ENCODE assay signal across 4 worm cellular contexts in genomic region chrIV:6552036-6552435, ce11.
TF ChIP-seq lines count a peak whose summit lies in the region.

No protein-coding gene starts in this region.

TF ChIP-seq in whole organism, L1 larva, 84 proteins besides CTCF, POLR2A, EP300 and RAD21:
- TF ChIP-seq efl-1 (optimal IDR thresholded peaks at IDR 0.05; lab: Kevin White, UChicago): no peak
- peak in 1 of 2 experiments; percentile 90 for TF ChIP-seq efl-1 (GFP tag; optimal IDR thresholded peaks at IDR 0.05 in 1 of 2; lab: Kevin White, UChicago)
- TF ChIP-seq nhr-237 (tag; optimal IDR thresholded peaks at IDR 0.05; lab: Kevin White, UChicago): no peak
- TF ChIP-seq elt-2 (tag; optimal IDR thresholded peaks at IDR 0.05; lab: Kevin White, UChicago): peak; percentile 24
- no peak for TF ChIP-seq ceh-8 (GFP tag; optimal IDR thresholded peaks at IDR 0.05; lab: Kevin White, UChicago)
- TF ChIP-seq unc-62 (GFP tag; optimal IDR thresholded peaks at IDR 0.05; lab: Kevin White, UChicago): no peak
- TF ChIP-seq fos-1 (tag; optimal IDR thresholded peaks at IDR 0.05; lab: Kevin White, UChicago): no peak
- no peak for TF ChIP-seq egl-27 (tag; optimal IDR thresholded peaks at IDR 0.05; lab: Kevin White, UChicago)
TF ChIP-seq in whole organism, L1 larva: peak in this region for 2.

TF ChIP-seq in whole organism, L3 larva, 47 proteins besides CTCF, POLR2A, EP300 and RAD21:
- TF ChIP-seq ceh-16 (tag; optimal IDR thresholded peaks at IDR 0.05; lab: Kevin White, UChicago) (no peak), nhr-43 (tag; optimal IDR thresholded peaks at IDR 0.05; lab: Kevin White, UChicago; ENCODE audit: poor library complexity, severe bottlenecking) (peak; percentile 27), jun-1 (tag; optimal IDR thresholded peaks at IDR 0.05; lab: Kevin White, UChicago) (no peak), lsy-12 (tag; optimal IDR thresholded peaks at IDR 0.05; lab: Kevin White, UChicago) (no peak), ztf-4 (tag; optimal IDR thresholded peaks at IDR 0.05; lab: Kevin White, UChicago) (no peak), nhr-12 (tag; optimal IDR thresholded peaks at IDR 0.05; lab: Kevin White, UChicago) (no peak), nfya-1 (tag; optimal IDR thresholded peaks at IDR 0.05; lab: Kevin White, UChicago; ENCODE audit: insufficient read depth) (no peak), hmg-11 (tag; optimal IDR thresholded peaks at IDR 0.05; lab: Kevin White, UChicago) (no peak), tbx-2 (tag; optimal IDR thresholded peaks at IDR 0.05; lab: Kevin White, UChicago) (no peak), unc-62 (GFP tag; optimal IDR thresholded peaks at IDR 0.05; lab: Kevin White, UChicago) (no peak), lin-15B (tag; optimal IDR thresholded peaks at IDR 0.05; lab: Kevin White, UChicago) (no peak), elt-2 (tag; optimal IDR thresholded peaks at IDR 0.05; lab: Kevin White, UChicago) (peak; percentile 23), sea-2 (GFP tag; optimal IDR thresholded peaks at IDR 0.05; lab: Kevin White, UChicago) (no peak), nhr-11 (tag; optimal IDR thresholded peaks at IDR 0.05; lab: Kevin White, UChicago) (no peak), ceh-9 (tag; optimal IDR thresholded peaks at IDR 0.05; lab: Kevin White, UChicago) (no peak), aly-2 (tag; optimal IDR thresholded peaks at IDR 0.05; lab: Kevin White, UChicago) (no peak), egl-27 (tag; optimal IDR thresholded peaks at IDR 0.05; lab: Kevin White, UChicago) (no peak), nhr-28 (tag; optimal IDR thresholded peaks at IDR 0.05; lab: Kevin White, UChicago) (no peak)

TF ChIP-seq in whole organism, L4 larva, 104 proteins besides CTCF, POLR2A, EP300 and RAD21 (continues in another document):
- no peak for TF ChIP-seq snpc-4 (tag; optimal IDR thresholded peaks at IDR 0.05; lab: Kevin White, UChicago)
- 0 out of 2 replicates have a peak, but pooled peaks have one; percentile 18 for TF ChIP-seq mdt-29 (GFP tag; IDR thresholded peaks at IDR 0.05; lab: Robert Waterston, UW)
- no peak for TF ChIP-seq fos-1 (tag; optimal IDR thresholded peaks at IDR 0.05; lab: Kevin White, UChicago)
- TF ChIP-seq ceh-82 (tag; optimal IDR thresholded peaks at IDR 0.05; lab: Kevin White, UChicago): no peak
- no peak for TF ChIP-seq aly-2 (tag; optimal IDR thresholded peaks at IDR 0.05; lab: Kevin White, UChicago)
- no peak for TF ChIP-seq ZK337.2 (GFP tag; IDR thresholded peaks at IDR 0.05; lab: Robert Waterston, UW)
- TF ChIP-seq dpl-1 (GFP tag; optimal IDR thresholded peaks at IDR 0.05; lab: Kevin White, UChicago): no peak
- no peak for TF ChIP-seq nhr-76 (tag; optimal IDR thresholded peaks at IDR 0.05; lab: Kevin White, UChicago)
- no peak for TF ChIP-seq daf-12 (tag; optimal IDR thresholded peaks at IDR 0.05; lab: Kevin White, UChicago)
- TF ChIP-seq nhr-25 (tag; optimal IDR thresholded peaks at IDR 0.05; lab: Kevin White, UChicago; ENCODE audit: borderline replicate concordance, insufficient read depth): no peak
- TF ChIP-seq vab-7 (GFP tag; IDR thresholded peaks at IDR 0.05; lab: Robert Waterston, UW): no peak
- no peak for TF ChIP-seq F37D6.2 (tag; optimal IDR thresholded peaks at IDR 0.05; lab: Kevin White, UChicago)
- TF ChIP-seq nhr-42 (GFP tag; IDR thresholded peaks at IDR 0.05; lab: Robert Waterston, UW): 0 out of 2 replicates have a peak, but pooled peaks have one; percentile 15
- TF ChIP-seq Y48G9A.11 (GFP tag; IDR thresholded peaks at IDR 0.05; lab: Robert Waterston, UW): no peak
- no peak for TF ChIP-seq unc-130 (GFP tag; optimal IDR thresholded peaks at IDR 0.05; lab: Kevin White, UChicago)
- no peak for TF ChIP-seq ZK546.5 (tag; optimal IDR thresholded peaks at IDR 0.05; lab: Kevin White, UChicago)
- no peak for TF ChIP-seq unc-39 (tag; optimal IDR thresholded peaks at IDR 0.05; lab: Kevin White, UChicago)
- no peak for TF ChIP-seq F26F4.8 (GFP tag; conservative IDR thresholded peaks at IDR 0.05; lab: Robert Waterston, UW)
- TF ChIP-seq saeg-2 (GFP tag; IDR thresholded peaks at IDR 0.05; lab: Robert Waterston, UW): no peak
- peak; percentile 1 for TF ChIP-seq dve-1 (tag; optimal IDR thresholded peaks at IDR 0.05; lab: Kevin White, UChicago; ENCODE audit: insufficient read depth)
- no peak for TF ChIP-seq Y75B8A.6 (GFP tag; IDR thresholded peaks at IDR 0.05; lab: Robert Waterston, UW)
- no peak for TF ChIP-seq daf-16 (GFP tag; optimal IDR thresholded peaks at IDR 0.05; lab: Kevin White, UChicago)
- peak; percentile 79 for TF ChIP-seq daf-16 (tag; optimal IDR thresholded peaks at IDR 0.05; lab: Kevin White, UChicago)
- TF ChIP-seq mxl-2 (GFP tag; conservative IDR thresholded peaks at IDR 0.05; lab: Robert Waterston, UW): no peak
- TF ChIP-seq ceh-28 (tag; optimal IDR thresholded peaks at IDR 0.05; lab: Kevin White, UChicago): no peak
- no peak for TF ChIP-seq lin-29 (GFP tag; IDR thresholded peaks at IDR 0.05; lab: Robert Waterston, UW)
- TF ChIP-seq lin-1 (GFP tag; IDR thresholded peaks at IDR 0.05; lab: Robert Waterston, UW): no peak
- TF ChIP-seq lim-7 (GFP tag; IDR thresholded peaks at IDR 0.05; lab: Robert Waterston, UW): no peak
- TF ChIP-seq ceh-32 (tag; optimal IDR thresholded peaks at IDR 0.05; lab: Kevin White, UChicago; ENCODE audit: poor library complexity): no peak
- TF ChIP-seq mes-2 (tag; optimal IDR thresholded peaks at IDR 0.05; lab: Kevin White, UChicago; ENCODE audit: poor library complexity, severe bottlenecking): no peak
- no peak for TF ChIP-seq zip-2 (tag; optimal IDR thresholded peaks at IDR 0.05; lab: Kevin White, UChicago)
- TF ChIP-seq lin-39 (tag; optimal IDR thresholded peaks at IDR 0.05; lab: Kevin White, UChicago): no peak
- TF ChIP-seq nhr-6 (tag; optimal IDR thresholded peaks at IDR 0.05; lab: Kevin White, UChicago): no peak
- no peak for TF ChIP-seq hif-1 (tag; optimal IDR thresholded peaks at IDR 0.05; lab: Kevin White, UChicago)
- no peak for TF ChIP-seq nhr-102 (tag; optimal IDR thresholded peaks at IDR 0.05; lab: Kevin White, UChicago)

TF ChIP-seq in whole organism, young adult, 124 proteins besides CTCF, POLR2A, EP300 and RAD21:
- TF ChIP-seq lir-1 (GFP tag; conservative IDR thresholded peaks at IDR 0.05; lab: Robert Waterston, UW) (no peak), repo-1 (tag; optimal IDR thresholded peaks at IDR 0.05; lab: Kevin White, UChicago) (peak; percentile 56), sptf-2 (GFP tag; optimal IDR thresholded peaks at IDR 0.05; lab: Kevin White, UChicago) (no peak), lsl-1 (GFP tag; optimal IDR thresholded peaks at IDR 0.05; lab: Kevin White, UChicago) (no peak), nfyb-1 (GFP tag; IDR thresholded peaks at IDR 0.05; lab: Robert Waterston, UW) (0 out of 2 replicates have a peak, but pooled peaks have one; percentile 7), unc-62 (GFP tag; optimal IDR thresholded peaks at IDR 0.05; lab: Kevin White, UChicago) (no peak), let-526 (GFP tag; IDR thresholded peaks at IDR 0.05; lab: Robert Waterston, UW) (no peak), snpc-4 (GFP tag; optimal IDR thresholded peaks at IDR 0.05; lab: Kevin White, UChicago) (no peak), snpc-4 (tag; optimal IDR thresholded peaks at IDR 0.05; lab: Kevin White, UChicago) (peak in 1 of 4 experiments; percentile 9), hmg-1.2 (GFP tag; IDR thresholded peaks at IDR 0.05; lab: Robert Waterston, UW) (0 out of 2 replicates have a peak, but pooled peaks have one; percentile 12), nfya-2 (GFP tag; IDR thresholded peaks at IDR 0.05; lab: Robert Waterston, UW) (no peak), ztf-18 (tag; optimal IDR thresholded peaks at IDR 0.05; lab: Kevin White, UChicago) (no peak), hlh-12 (tag; optimal IDR thresholded peaks at IDR 0.05; lab: Kevin White, UChicago) (no peak), Y95B8A.8 (GFP tag; IDR thresholded peaks at IDR 0.05; lab: Robert Waterston, UW) (0 out of 2 replicates have a peak, but pooled peaks have one; percentile 22), madf-6 (GFP tag; IDR thresholded peaks at IDR 0.05; lab: Robert Waterston, UW) (0 out of 2 replicates have a peak, but pooled peaks have one; percentile 29), cebp-1 (GFP tag; IDR thresholded peaks at IDR 0.05; lab: Robert Waterston, UW) (no peak), cebp-1 (tag; optimal IDR thresholded peaks at IDR 0.05; lab: Kevin White, UChicago) (peak; percentile 27), ZK185.1 (tag; optimal IDR thresholded peaks at IDR 0.05; lab: Kevin White, UChicago; ENCODE audit: poor library complexity, severe bottlenecking) (no peak), B0336.3 (GFP tag; IDR thresholded peaks at IDR 0.05; lab: Robert Waterston, UW) (peak; percentile 48; the same call in 1 of the 2 replicates), mcd-1 (GFP tag; IDR thresholded peaks at IDR 0.05; lab: Robert Waterston, UW) (no peak), hsf-1 (GFP tag; IDR thresholded peaks at IDR 0.05; lab: Robert Waterston, UW) (0 out of 2 replicates have a peak, but pooled peaks have one; percentile 10), ztf-22 (GFP tag; optimal IDR thresholded peaks at IDR 0.05; lab: Kevin White, UChicago) (peak; percentile 6), Y53G8AR.9 (GFP tag; conservative IDR thresholded peaks at IDR 0.05; lab: Robert Waterston, UW) (0 out of 2 replicates have a peak, but pooled peaks have one; percentile 23)
